Worm (Caenorhabditis elegans) whole organism, mixed stage, embryonic: ENCODE results near the gene C10C5.3.

ENCODE experiments used
- M03D4.4 ChIP-seq: sonication (generic microtip); optimal IDR thresholded peaks from 2 replicates; lab custom pipeline; 2017; ENCODE audit warnings: mild to moderate bottlenecking, missing genetic modification characterization, missing compliant biosample characterization
- cnd-1 ChIP-seq: fragments of 200-800 bp; sonication (Bioruptor generic); optimal IDR thresholded peaks from 2 replicates; lab custom pipeline; 2018; ENCODE audit warnings: mild to moderate bottlenecking, missing genetic modification characterization, missing compliant biosample characterization
- ham-2 ChIP-seq: fragments of 200-800 bp; sonication (Bioruptor generic); optimal IDR thresholded peaks from 2 replicates; lab custom pipeline; 2018; ENCODE audit warnings: mild to moderate bottlenecking, missing genetic modification characterization, missing compliant biosample characterization
- mab-5 ChIP-seq: fragments of 150-350 bp; optimal IDR thresholded peaks from 2 replicates; lab custom pipeline; 2014; ENCODE audit warnings: missing biosample characterization, missing genetic modification characterization
- sptf-1 ChIP-seq: sonication (generic microtip); optimal IDR thresholded peaks from 2 replicates; lab custom pipeline; 2017; ENCODE audit warnings: mild to moderate bottlenecking, missing genetic modification characterization, moderate library complexity, missing compliant biosample characterization
- tbx-8 ChIP-seq: fragments of 200-800 bp; sonication (Bioruptor generic); optimal IDR thresholded peaks from 2 replicates; lab custom pipeline; 2018; ENCODE audit warnings: mild to moderate bottlenecking, missing genetic modification characterization, moderate library complexity, missing compliant biosample characterization
- unc-39 ChIP-seq: fragments of 150-350 bp; optimal IDR thresholded peaks from 2 replicates; lab custom pipeline; 2014; ENCODE audit warnings: missing biosample characterization, missing genetic modification characterization
- ztf-11 ChIP-seq: fragments of 150-350 bp; optimal IDR thresholded peaks from 2 replicates; lab custom pipeline; 2014; ENCODE audit warnings: missing biosample characterization, missing genetic modification characterization

- no peak for TF ChIP-seq sptf-1 (tag; lab: Kevin White, UChicago)
- TF ChIP-seq ham-2: no peak
- TF ChIP-seq M03D4.4: no peak
- TF ChIP-seq tbx-8 (GFP tag; lab: Kevin White, UChicago): no peak
- TF ChIP-seq unc-39 (tag; lab: Kevin White, UChicago): no peak
- TF ChIP-seq ztf-11 (tag; lab: Kevin White, UChicago): no peak
- no peak for TF ChIP-seq cnd-1 (tag; lab: Kevin White, UChicago)
- TF ChIP-seq mab-5 (tag; lab: Kevin White, UChicago): no peak
Observed at ce11 chrIV:9422408-9422807, 47.8 kb downstream of the C10C5.3 start, which contains the start of gene F56D5.9.
